Fruit fly (Drosophila melanogaster) whole organism: ENCODE results near the gene Acp95EF.

ENCODE experiments used
- CG8478 ChIP-seq: fragments of >200 bp; optimal IDR thresholded peaks from 2 replicates; lab custom pipeline; 2018; ENCODE audit warnings: inconsistent platforms
- Dll ChIP-seq: fragments of >200 bp; optimal IDR thresholded peaks from 2 replicates; lab custom pipeline; 2017
- psq ChIP-seq: fragments of >200 bp; optimal IDR thresholded peaks from 2 replicates; lab custom pipeline; 2017
- usp ChIP-seq: fragments of >200 bp; optimal IDR thresholded peaks from 2 replicates; lab custom pipeline; 2017; ENCODE audit warnings: missing biosample characterization, missing genetic modification characterization, mixed read lengths

DNA sequence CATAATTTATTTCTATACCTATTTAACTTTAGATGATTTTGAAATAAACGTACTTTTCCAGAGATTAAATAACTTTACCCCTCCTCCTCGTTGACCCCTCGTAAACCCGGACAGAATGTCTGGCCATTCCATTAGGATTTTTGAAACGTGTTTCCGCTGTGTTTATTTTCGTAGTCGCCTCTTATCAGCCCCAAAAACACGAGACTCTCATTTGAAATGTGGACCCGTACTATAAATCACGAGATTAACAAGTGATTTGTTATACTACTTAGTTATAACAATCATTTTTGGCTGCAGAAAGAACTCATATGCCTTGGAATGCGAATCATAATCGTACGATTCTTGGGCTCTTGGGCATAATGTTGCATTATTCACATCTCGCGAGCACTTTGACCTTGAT is 46.7 kb downstream of the Acp95EF start:
- TF ChIP-seq psq (no peak), usp (GFP tag; lab: Kevin White, UChicago) (no peak), CG8478 (lab: Kevin White, UChicago) (no peak), Dll (lab: Kevin White, UChicago) (no peak)
